Fruit fly (Drosophila melanogaster) S2 (cell line): Measurements from ENCODE around the gene Cpr23B.

Source experiments
- CG8478 ChIP-seq: fragments of >200 bp; optimal IDR thresholded peaks from 2 replicates; lab custom pipeline; 2018
- CTCF ChIP-seq, 2 experiments: fragments of >200 bp; optimal IDR thresholded peaks; 2 replicates each; lab custom pipeline; 2018

- TF ChIP-seq CG8478 (no peak), CTCF (optimal IDR thresholded peaks at IDR 0.05; lab: Kevin White, UChicago) (no peak)
Measured at dm6 chr2L:2882968-2883702, 44.9 kb downstream of the Cpr23B start.
